Fruit fly (Drosophila melanogaster): ENCODE results near the gene MtnA.

The MtnA gene

DNA sequence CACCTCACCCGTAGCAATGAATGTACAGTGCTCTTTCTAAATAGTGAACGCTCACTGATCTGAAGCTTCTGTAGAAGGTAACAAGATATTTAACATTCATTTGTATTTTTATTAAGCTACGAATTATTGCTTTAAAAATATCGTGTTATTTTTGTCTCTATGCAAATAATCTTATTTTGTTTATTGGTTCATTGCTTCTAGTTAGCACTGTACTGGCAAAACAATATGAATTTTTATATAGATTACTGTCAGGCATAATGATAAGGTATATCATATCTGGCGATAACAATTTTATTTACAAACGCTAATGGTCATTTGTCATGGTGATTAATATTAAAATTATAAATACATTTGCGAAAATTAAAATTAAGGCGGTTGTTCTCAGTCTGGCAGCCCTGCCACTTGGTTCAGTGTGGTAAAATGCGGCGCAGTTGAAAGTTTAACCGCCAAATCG, 12.6 kb downstream of the MtnA start, which contains the start of gene CG9471 (continued):
- peak; percentile 73 for TF ChIP-seq Poxn (GFP tag; IDR thresholded peaks at IDR 0.05)
- peak; percentile 80 for TF ChIP-seq CG1529 (GFP tag; optimal IDR thresholded peaks at IDR 0.05)
- peak in 1 of 3 experiments; percentile 71 for TF ChIP-seq Stat92E (GFP tag; optimal IDR thresholded peaks at IDR 0.05)
- TF ChIP-seq nerfin-2 (GFP tag; IDR thresholded peaks at IDR 0.05; ENCODE audit: partially characterized antibody) = no peak
- peak; percentile 95 for TF ChIP-seq CG2678 (tag; optimal IDR thresholded peaks at IDR 0.05)
- peak; percentile 86 for TF ChIP-seq eyg (GFP tag; optimal IDR thresholded peaks at IDR 0.05)
- TF ChIP-seq CG9876 (GFP tag; optimal IDR thresholded peaks at IDR 0.05) = peak; percentile 79
- peak; percentile 68 for TF ChIP-seq repo (GFP tag; optimal IDR thresholded peaks at IDR 0.05)
- peak; percentile 92 for TF ChIP-seq CG11695 (GFP tag; IDR thresholded peaks at IDR 0.05)
- no peak for TF ChIP-seq CG15479 (GFP tag; optimal IDR thresholded peaks at IDR 0.05)
- peak; percentile 65; the same call in 1 of the 2 replicates for TF ChIP-seq Lim3 (GFP tag; IDR thresholded peaks at IDR 0.05)
- peak; percentile 80 for TF ChIP-seq nerfin-1 (tag; optimal IDR thresholded peaks at IDR 0.05)
- peak; percentile 84 for TF ChIP-seq CG11696 (GFP tag; IDR thresholded peaks at IDR 0.05)
- peak; percentile 90 for TF ChIP-seq CG13424 (tag; optimal IDR thresholded peaks at IDR 0.05)
- peak; percentile 92 for TF ChIP-seq CG12769 (tag; optimal IDR thresholded peaks at IDR 0.05)
- TF ChIP-seq usp (GFP tag; optimal IDR thresholded peaks at IDR 0.05) = no peak
- peak; percentile 93 for TF ChIP-seq chm (GFP tag; IDR thresholded peaks at IDR 0.05)
- TF ChIP-seq CG43689 (GFP tag; IDR thresholded peaks at IDR 0.05) = peak; percentile 86
- peak; percentile 25 for TF ChIP-seq btn (GFP tag; optimal IDR thresholded peaks at IDR 0.05)
- TF ChIP-seq CG6765 (GFP tag; optimal IDR thresholded peaks at IDR 0.05) = peak; percentile 88
- peak; percentile 84 for TF ChIP-seq CG1603 (tag; optimal IDR thresholded peaks at IDR 0.05)
- peak; percentile 35 for TF ChIP-seq CG11398 (GFP tag; optimal IDR thresholded peaks at IDR 0.05)
- TF ChIP-seq danr (GFP tag; IDR thresholded peaks at IDR 0.05) = peak; percentile 74
- TF ChIP-seq CG30020 (tag; optimal IDR thresholded peaks at IDR 0.05) = peak; percentile 51
- peak; percentile 93 for TF ChIP-seq HHEX (GFP tag; optimal IDR thresholded peaks at IDR 0.05)
- peak; percentile 90 for TF ChIP-seq ERR (GFP tag; optimal IDR thresholded peaks at IDR 0.05)
- peak; percentile 91 for TF ChIP-seq Hr3 (GFP tag; optimal IDR thresholded peaks at IDR 0.05)
- TF ChIP-seq CG2889 (GFP tag; IDR thresholded peaks at IDR 0.05) = peak; percentile 89
- TF ChIP-seq CG9932 (GFP tag; IDR thresholded peaks at IDR 0.05) = peak; percentile 93
- TF ChIP-seq bab2 (GFP tag; optimal IDR thresholded peaks at IDR 0.05) = peak; percentile 87
- TF ChIP-seq CG34224 (GFP tag; IDR thresholded peaks at IDR 0.05; ENCODE audit: partially characterized antibody) = no peak
- TF ChIP-seq ac (GFP tag; optimal IDR thresholded peaks at IDR 0.05) = peak; percentile 29
- TF ChIP-seq inv (GFP tag; IDR thresholded peaks at IDR 0.05; ENCODE audit: partially characterized antibody) = no peak
- TF ChIP-seq da (GFP tag; optimal IDR thresholded peaks at IDR 0.05) = peak; percentile 61
- TF ChIP-seq br (optimal IDR thresholded peaks at IDR 0.05) = no peak
- peak; percentile 15; the same call in 1 of the 2 replicates for TF ChIP-seq Bgb (GFP tag; IDR thresholded peaks at IDR 0.05; ENCODE audit: partially characterized antibody)
- TF ChIP-seq CG33213 (GFP tag; optimal IDR thresholded peaks at IDR 0.05) = peak; percentile 80
- TF ChIP-seq CG2875 (GFP tag; optimal IDR thresholded peaks at IDR 0.05) = peak; percentile 78
- peak; percentile 88 for TF ChIP-seq Hmx (GFP tag; optimal IDR thresholded peaks at IDR 0.05)
- TF ChIP-seq CG3838 (GFP tag; optimal IDR thresholded peaks at IDR 0.05) = peak; percentile 56
- TF ChIP-seq Fer1 (GFP tag; optimal IDR thresholded peaks at IDR 0.05) = peak; percentile 94
- peak; percentile 93 for TF ChIP-seq Hand (GFP tag; optimal IDR thresholded peaks at IDR 0.05)
- TF ChIP-seq Gsc (GFP tag; IDR thresholded peaks at IDR 0.05) = peak; percentile 70
- TF ChIP-seq CG2116 (GFP tag; optimal IDR thresholded peaks at IDR 0.05) = peak; percentile 69
- TF ChIP-seq sens (GFP tag) = peak; percentile 98
- peak; percentile 87 for TF ChIP-seq CG15514 (GFP tag; optimal IDR thresholded peaks at IDR 0.05)
- peak; percentile 82 for TF ChIP-seq org-1 (GFP tag; optimal IDR thresholded peaks at IDR 0.05)
- TF ChIP-seq phol (tag; optimal IDR thresholded peaks at IDR 0.05) = peak; percentile 89
- peak; percentile 80 for TF ChIP-seq Oaz (GFP tag; IDR thresholded peaks at IDR 0.05)
- TF ChIP-seq Myb (GFP tag; optimal IDR thresholded peaks at IDR 0.05) = peak; percentile 74
- TF ChIP-seq CG9727 (GFP tag; optimal IDR thresholded peaks at IDR 0.05) = peak; percentile 92
